Worm (Caenorhabditis elegans): ENCODE data around the gene Y27F2A.6.
"Not testable (repeated sequence)": the region's sequence is repeated elsewhere in the genome, so short reads cannot be mapped to it uniquely, and the experiment has no call there.

The Y27F2A.6 gene

DNA sequence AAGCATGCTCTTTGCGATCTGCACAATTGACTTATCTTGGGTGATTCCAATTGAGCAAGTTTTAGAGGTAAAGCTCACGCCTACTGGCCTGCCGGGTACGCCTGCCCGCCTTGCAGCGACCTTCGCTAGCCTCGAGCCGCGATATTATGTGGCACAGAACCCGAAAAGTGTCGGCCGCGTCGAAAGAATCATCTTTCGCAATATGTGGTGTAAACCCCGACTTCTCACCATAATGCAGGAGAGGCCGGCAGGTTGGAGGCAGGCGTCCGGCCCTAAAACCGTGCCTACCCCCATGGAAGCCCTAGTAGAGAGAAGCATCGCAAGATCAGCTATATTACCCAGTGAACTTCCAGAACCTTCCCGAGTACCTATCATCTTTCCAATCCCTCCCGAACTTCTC is 2.6 kb upstream of the Y27F2A.6 start:
- TF ChIP-seq crh-2 (tag; optimal IDR thresholded peaks at IDR 0.05) = no peak
- TF ChIP-seq egl-27 (tag; optimal IDR thresholded peaks at IDR 0.05) = no peak
- TF ChIP-seq snpc-4 (tag; optimal IDR thresholded peaks at IDR 0.05) = no peak
- TF ChIP-seq unc-39 (tag; optimal IDR thresholded peaks at IDR 0.05) = no peak
- TF ChIP-seq alr-1 (tag; optimal IDR thresholded peaks at IDR 0.05) = no peak
- TF ChIP-seq nhr-77 (tag; optimal IDR thresholded peaks at IDR 0.05) = no peak
- TF ChIP-seq nhr-10 (tag; optimal IDR thresholded peaks at IDR 0.05) = no peak
- TF ChIP-seq nhr-23 (tag; optimal IDR thresholded peaks at IDR 0.05) = no peak
- no peak for TF ChIP-seq nhr-237 (tag; optimal IDR thresholded peaks at IDR 0.05)
- no peak for TF ChIP-seq lin-11 (tag; optimal IDR thresholded peaks at IDR 0.05)
- no peak for TF ChIP-seq ZK546.5 (tag; optimal IDR thresholded peaks at IDR 0.05)
- no peak for TF ChIP-seq elt-1 (tag; optimal IDR thresholded peaks at IDR 0.05)
- no peak for TF ChIP-seq peb-1 (tag; optimal IDR thresholded peaks at IDR 0.05)
- TF ChIP-seq nhr-11 (tag; optimal IDR thresholded peaks at IDR 0.05) = no peak
- no peak for TF ChIP-seq blmp-1 (tag; optimal IDR thresholded peaks at IDR 0.05; ENCODE audit: insufficient read depth)
- TF ChIP-seq nhr-21 (tag; optimal IDR thresholded peaks at IDR 0.05) = no peak

DNA sequence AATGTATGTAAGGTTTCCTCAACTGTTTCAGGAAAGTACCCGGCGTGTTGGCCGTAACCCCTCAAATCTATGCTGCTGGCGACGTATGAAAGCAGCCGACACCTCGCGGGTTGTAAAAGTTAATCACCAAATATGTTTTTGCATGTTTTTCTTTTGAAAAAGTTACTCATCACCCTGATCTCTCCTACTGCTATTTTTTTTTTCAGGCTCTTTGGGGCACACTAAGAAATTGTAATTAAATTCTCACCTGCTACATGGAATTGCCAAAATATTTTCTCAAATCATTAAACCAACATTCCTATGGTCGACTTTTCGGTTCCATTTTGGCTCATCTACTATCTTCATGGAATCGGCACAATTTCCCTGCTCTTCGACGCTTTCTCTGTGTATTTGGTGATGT is 1.7 kb upstream of the Y27F2A.6 start, which contains the start of gene sri-78:
TSS of gene sri-78 (plus strand) at position 301 of the 400 bp plus-strand sequence.
- TF ChIP-seq unc-39, gmeb-1, ceh-16 (tag; optimal IDR thresholded peaks at IDR 0.05): not testable (repeated sequence)

- TF ChIP-seq ama-1 (optimal IDR thresholded peaks at IDR 0.05); nhr-237 (tag; optimal IDR thresholded peaks at IDR 0.05); elt-1 (tag; optimal IDR thresholded peaks at IDR 0.05): not testable (repeated sequence)
These were observed 5.5 kb downstream of the Y27F2A.6 start, which contains the start of gene sri-40 for ce11 chrII:3177663-3178062. Gene sri-40, plus strand, starts transcription at chrII:3177963.

ce11 chrII:3172176-3172575 is 11.0 kb downstream of the Y27F2A.6 start, which contains the start of gene Y27F2A.10:
Gene Y27F2A.10, minus strand, starts transcription at chrII:3172276.
- TF ChIP-seq ceh-82 (tag; optimal IDR thresholded peaks at IDR 0.05) (no peak), crh-2 (tag; optimal IDR thresholded peaks at IDR 0.05) (no peak), alr-1 (tag; optimal IDR thresholded peaks at IDR 0.05) (no peak), lin-13 (GFP tag; optimal IDR thresholded peaks at IDR 0.05) (no peak), dmd-4 (tag; optimal IDR thresholded peaks at IDR 0.05) (no peak), unc-39 (tag; optimal IDR thresholded peaks at IDR 0.05) (no peak), nhr-23 (tag; optimal IDR thresholded peaks at IDR 0.05) (no peak), F13H6.1 (tag; optimal IDR thresholded peaks at IDR 0.05) (no peak), ZK546.5 (tag; optimal IDR thresholded peaks at IDR 0.05) (no peak), C34F6.9 (tag; optimal IDR thresholded peaks at IDR 0.05) (no peak)

DNA sequence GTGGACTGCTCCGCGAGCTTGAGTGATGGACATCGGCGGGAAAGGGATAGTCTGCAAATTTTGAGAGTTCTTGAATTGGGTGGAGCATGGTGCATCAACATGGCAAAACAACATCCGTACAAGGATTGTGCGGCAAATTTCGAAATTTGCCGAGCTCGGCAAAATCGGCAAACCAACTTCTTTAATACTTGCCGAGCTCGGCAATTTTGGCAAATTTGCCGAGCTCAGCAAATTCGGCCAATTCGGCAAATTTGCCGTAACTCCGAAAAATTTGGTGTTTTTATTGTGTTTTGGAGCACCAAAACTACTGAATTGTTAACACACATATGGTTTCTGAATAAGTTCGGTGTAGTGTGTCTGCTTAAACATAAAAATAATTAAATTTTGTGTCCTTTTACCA is 13.1 kb downstream of the Y27F2A.6 start, which contains the start of gene fbxc-55:
TSS of gene fbxc-55 (minus strand) at position 101 of the 400 bp plus-strand sequence.
- TF ChIP-seq fos-1 (tag; optimal IDR thresholded peaks at IDR 0.05) (no peak), alr-1 (tag; optimal IDR thresholded peaks at IDR 0.05) (no peak), skn-1 (tag; optimal IDR thresholded peaks at IDR 0.05) (no peak), F13H6.1 (tag; optimal IDR thresholded peaks at IDR 0.05) (no peak), Y55F3AM.14 (GFP tag; optimal IDR thresholded peaks at IDR 0.05) (no peak), ceh-82 (tag; optimal IDR thresholded peaks at IDR 0.05) (no peak), mbf-1 (tag; optimal IDR thresholded peaks at IDR 0.05) (no peak), snpc-4 (tag; optimal IDR thresholded peaks at IDR 0.05) (no peak), nhr-129 (tag; optimal IDR thresholded peaks at IDR 0.05) (no peak), R02D3.7 (tag; optimal IDR thresholded peaks at IDR 0.05) (no peak), ztf-11 (tag; optimal IDR thresholded peaks at IDR 0.05) (no peak), nhr-6 (tag; optimal IDR thresholded peaks at IDR 0.05) (no peak), crh-2 (tag; optimal IDR thresholded peaks at IDR 0.05) (no peak), sem-4 (tag; optimal IDR thresholded peaks at IDR 0.05) (no peak), ztf-4 (tag; optimal IDR thresholded peaks at IDR 0.05) (no peak), sma-3 (GFP tag; optimal IDR thresholded peaks at IDR 0.05) (no peak), blmp-1 (tag; optimal IDR thresholded peaks at IDR 0.05; ENCODE audit: insufficient read depth) (no peak), elt-3 (tag; optimal IDR thresholded peaks at IDR 0.05) (no peak)

All from whole organism, L2 larva.